Worm (Caenorhabditis elegans) whole organism, L2 larva: ENCODE data around the gene rsp-4.

Experiments used
- C34F6.9 ChIP-seq: fragments of 150-350 bp; optimal IDR thresholded peaks from 2 replicates; lab custom pipeline; 2014; ENCODE audit warnings: missing biosample characterization, missing genetic modification characterization
- F13H6.1 ChIP-seq: sonication (generic microtip); optimal IDR thresholded peaks from 2 replicates; lab custom pipeline; 2016; ENCODE audit warnings: missing genetic modification characterization, missing compliant biosample characterization
- R02D3.7 ChIP-seq: fragments of 150-350 bp; optimal IDR thresholded peaks from 2 replicates; lab custom pipeline; 2014; ENCODE audit warnings: missing biosample characterization, missing genetic modification characterization
- Y55F3AM.14 ChIP-seq: fragments of 200-800 bp; sonication (Bioruptor generic); optimal IDR thresholded peaks from 2 replicates; lab custom pipeline; 2018; ENCODE audit warnings: mild to moderate bottlenecking, missing genetic modification characterization, missing compliant biosample characterization
- ZK546.5 ChIP-seq: sonication (generic microtip); optimal IDR thresholded peaks from 2 replicates; lab custom pipeline; 2017; ENCODE audit warnings: missing biosample characterization, missing genetic modification characterization
- alr-1 ChIP-seq: fragments of 150-350 bp; optimal IDR thresholded peaks from 2 replicates; lab custom pipeline; 2014; ENCODE audit warnings: missing biosample characterization, missing genetic modification characterization
- aly-2 ChIP-seq: fragments of 150-350 bp; optimal IDR thresholded peaks from 2 replicates; lab custom pipeline; 2014; ENCODE audit warnings: missing biosample characterization, missing genetic modification characterization
- blmp-1 ChIP-seq: sonication (generic microtip); optimal IDR thresholded peaks from 2 replicates; lab custom pipeline; 2017; ENCODE audit warnings: missing genetic modification characterization, mild to moderate bottlenecking, missing compliant biosample characterization, antibody characterized with exemption, moderate library complexity; ENCODE audit not compliant: insufficient read depth
- ceh-16 ChIP-seq: fragments of 150-350 bp; optimal IDR thresholded peaks from 2 replicates; lab custom pipeline; 2014; ENCODE audit warnings: missing biosample characterization, missing genetic modification characterization
- ceh-82 ChIP-seq: fragments of 150-350 bp; optimal IDR thresholded peaks from 2 replicates; lab custom pipeline; 2014; ENCODE audit warnings: missing biosample characterization, missing genetic modification characterization
- egl-27 ChIP-seq: sonication (generic microtip); optimal IDR thresholded peaks from 3 replicates; lab custom pipeline; 2017; ENCODE audit warnings: missing biosample characterization, missing genetic modification reagents, missing genetic modification characterization
- elt-1 ChIP-seq: fragments of 150-350 bp; optimal IDR thresholded peaks from 2 replicates; lab custom pipeline; 2014; ENCODE audit warnings: missing biosample characterization, missing genetic modification characterization
- fos-1 ChIP-seq: fragments of 150-350 bp; optimal IDR thresholded peaks from 2 replicates; lab custom pipeline; 2014; ENCODE audit warnings: missing biosample characterization, missing genetic modification characterization
- gmeb-1 ChIP-seq: fragments of 150-350 bp; optimal IDR thresholded peaks from 2 replicates; lab custom pipeline; 2014; ENCODE audit warnings: missing biosample characterization, missing genetic modification characterization
- lin-39 ChIP-seq: fragments of 150-350 bp; optimal IDR thresholded peaks from 2 replicates; lab custom pipeline; 2014; ENCODE audit warnings: missing biosample characterization, missing genetic modification reagents, missing genetic modification characterization
- lsy-2 ChIP-seq, 2 experiments: fragments of 150-350 bp in 1 of 2; sonication (generic microtip) in 1 of 2; optimal IDR thresholded peaks; 2 replicates each; lab custom pipeline; 2014 to 2017; ENCODE audit warnings: missing biosample characterization in 2 of 2, missing genetic modification characterization in 2 of 2
- mab-5 ChIP-seq: fragments of 150-350 bp; optimal IDR thresholded peaks from 2 replicates; lab custom pipeline; 2014; ENCODE audit warnings: missing biosample characterization, missing genetic modification characterization
- mdl-1 ChIP-seq, 2 experiments: fragments of 150-350 bp in 1 of 2; sonication (generic microtip) in 1 of 2; optimal IDR thresholded peaks; 2 replicates each; lab custom pipeline; 2017; ENCODE audit warnings: missing biosample characterization in 2 of 2, missing genetic modification characterization in 2 of 2
- nhr-10 ChIP-seq: sonication (generic microtip); optimal IDR thresholded peaks from 2 replicates; lab custom pipeline; 2017; ENCODE audit warnings: missing biosample characterization, missing genetic modification characterization
- nhr-11 ChIP-seq: fragments of 150-350 bp; optimal IDR thresholded peaks from 2 replicates; lab custom pipeline; 2014; ENCODE audit warnings: missing biosample characterization, missing genetic modification characterization
- nhr-12 ChIP-seq: fragments of 150-350 bp; optimal IDR thresholded peaks from 2 replicates; lab custom pipeline; 2014; ENCODE audit warnings: missing biosample characterization, missing genetic modification characterization
- nhr-129 ChIP-seq: fragments of 150-350 bp; optimal IDR thresholded peaks from 2 replicates; lab custom pipeline; 2014; ENCODE audit warnings: missing biosample characterization, missing genetic modification characterization
- nhr-21 ChIP-seq: fragments of 150-350 bp; optimal IDR thresholded peaks from 2 replicates; lab custom pipeline; 2014; ENCODE audit warnings: missing biosample characterization, missing genetic modification characterization
- nhr-23 ChIP-seq: fragments of 150-350 bp; optimal IDR thresholded peaks from 2 replicates; lab custom pipeline; 2014; ENCODE audit warnings: missing biosample characterization, missing genetic modification reagents, missing genetic modification characterization
- nhr-237 ChIP-seq: fragments of 150-350 bp; optimal IDR thresholded peaks from 2 replicates; lab custom pipeline; 2014; ENCODE audit warnings: missing biosample characterization, missing genetic modification characterization
- nhr-25 ChIP-seq: fragments of 150-350 bp; sonication (generic microtip); optimal IDR thresholded peaks from 3 replicates; lab custom pipeline; 2014; ENCODE audit warnings: missing biosample characterization, missing genetic modification characterization
- nhr-77 ChIP-seq: fragments of 150-350 bp; optimal IDR thresholded peaks from 2 replicates; lab custom pipeline; 2014; ENCODE audit warnings: missing biosample characterization, missing genetic modification characterization
- peb-1 ChIP-seq: fragments of 150-350 bp; optimal IDR thresholded peaks from 2 replicates; lab custom pipeline; 2014; ENCODE audit warnings: missing biosample characterization, missing genetic modification characterization
- sem-4 ChIP-seq: fragments of 150-350 bp; optimal IDR thresholded peaks from 2 replicates; lab custom pipeline; 2014; ENCODE audit warnings: missing biosample characterization, missing genetic modification reagents, missing genetic modification characterization
- skn-1 ChIP-seq: sonication (generic microtip); optimal IDR thresholded peaks from 2 replicates; lab custom pipeline; 2017; ENCODE audit warnings: missing biosample characterization, missing genetic modification characterization
- sma-9 ChIP-seq, 2 experiments: fragments of 150-350 bp in 1 of 2; sonication (generic microtip) in 1 of 2; optimal IDR thresholded peaks; 2 replicates each; lab custom pipeline; 2014 to 2016; ENCODE audit warnings: missing genetic modification characterization in 2 of 2, mild to moderate bottlenecking in 1 of 2, missing biosample characterization in 1 of 2, missing compliant biosample characterization in 1 of 2, missing genetic modification reagents in 1 of 2, moderate library complexity in 1 of 2
- snpc-4 ChIP-seq: fragments of 150-350 bp; optimal IDR thresholded peaks from 2 replicates; lab custom pipeline; 2014; ENCODE audit warnings: missing biosample characterization, missing genetic modification characterization
- unc-39 ChIP-seq: fragments of 150-350 bp; optimal IDR thresholded peaks from 2 replicates; lab custom pipeline; 2014; ENCODE audit warnings: missing biosample characterization, missing genetic modification characterization
- unc-55 ChIP-seq: fragments of 150-350 bp; sonication (generic microtip); optimal IDR thresholded peaks from 3 replicates; lab custom pipeline; 2014; ENCODE audit warnings: missing biosample characterization, missing genetic modification reagents, missing genetic modification characterization
- unc-62 ChIP-seq: fragments of 150-350 bp; optimal IDR thresholded peaks from 2 replicates; lab custom pipeline; 2014; ENCODE audit warnings: missing biosample characterization, missing genetic modification reagents, missing genetic modification characterization
- ztf-11 ChIP-seq: sonication (generic microtip); optimal IDR thresholded peaks from 2 replicates; lab custom pipeline; 2017; ENCODE audit warnings: missing biosample characterization, missing genetic modification characterization
- ztf-4 ChIP-seq: fragments of 150-350 bp; optimal IDR thresholded peaks from 2 replicates; lab custom pipeline; 2014; ENCODE audit warnings: missing biosample characterization, missing genetic modification characterization

Gene rsp-4

ce11 chrII:5388786-5389421 lies at the start of gene rsp-4:
TSS of gene rsp-4 (minus strand) at chrII:5388836.
- TF ChIP-seq C34F6.9 (tag; lab: Kevin White, UChicago) = no peak
- TF ChIP-seq fos-1 (tag; lab: Kevin White, UChicago) = no peak
- TF ChIP-seq sem-4 (tag; lab: Kevin White, UChicago) = no peak
- TF ChIP-seq R02D3.7 (tag; lab: Kevin White, UChicago) = no peak
- no peak for TF ChIP-seq sma-9 (GFP tag; optimal IDR thresholded peaks at IDR 0.05; lab: Kevin White, UChicago)
- no peak for TF ChIP-seq sma-9 (tag; optimal IDR thresholded peaks at IDR 0.05; lab: Kevin White, UChicago)
- no peak for TF ChIP-seq nhr-21
- TF ChIP-seq lin-39 (tag; lab: Kevin White, UChicago) = no peak
- TF ChIP-seq ztf-11 (tag; lab: Kevin White, UChicago) = no peak
- no peak for TF ChIP-seq skn-1 (tag; lab: Kevin White, UChicago)
- no peak for TF ChIP-seq nhr-25 (tag; lab: Kevin White, UChicago)
- TF ChIP-seq nhr-237 = no peak
- TF ChIP-seq ztf-4 = no peak
- no peak for TF ChIP-seq mdl-1 (tag; optimal IDR thresholded peaks at IDR 0.05; lab: Kevin White, UChicago)
- no peak for TF ChIP-seq elt-1
- TF ChIP-seq nhr-23 = no peak
- no peak for TF ChIP-seq Y55F3AM.14 (GFP tag; lab: Kevin White, UChicago)
- TF ChIP-seq nhr-129 (tag; lab: Kevin White, UChicago) = no peak
- no peak for TF ChIP-seq aly-2 (tag; lab: Kevin White, UChicago)
- TF ChIP-seq, all 48 proteins: peak for 0

ce11 chrII:5437586-5437985 lies 49.0 kb upstream of the rsp-4 start, which contains the start of gene F07F6.1:
TSS of gene F07F6.1 (plus strand) at chrII:5437886.
- no peak for TF ChIP-seq nhr-10
- TF ChIP-seq alr-1 (tag; lab: Kevin White, UChicago) = no peak
- TF ChIP-seq unc-55 (GFP tag; lab: Kevin White, UChicago) = no peak
- TF ChIP-seq aly-2 (tag; lab: Kevin White, UChicago) = no peak
- no peak for TF ChIP-seq mab-5 (tag; lab: Kevin White, UChicago)
- no peak for TF ChIP-seq lsy-2 (tag; optimal IDR thresholded peaks at IDR 0.05; lab: Kevin White, UChicago)
- no peak for TF ChIP-seq skn-1 (tag; lab: Kevin White, UChicago)
- TF ChIP-seq sma-9 (GFP tag; optimal IDR thresholded peaks at IDR 0.05; lab: Kevin White, UChicago) = no peak
- no peak for TF ChIP-seq sma-9 (tag; optimal IDR thresholded peaks at IDR 0.05; lab: Kevin White, UChicago)
- no peak for TF ChIP-seq unc-62 (GFP tag; lab: Kevin White, UChicago)
- TF ChIP-seq unc-39 = no peak
- TF ChIP-seq egl-27 = no peak
- no peak for TF ChIP-seq ZK546.5
- TF ChIP-seq snpc-4 (tag; lab: Kevin White, UChicago) = no peak
- no peak for TF ChIP-seq nhr-11 (tag; lab: Kevin White, UChicago)
- TF ChIP-seq, all 48 proteins: peak for 0

- no peak for TF ChIP-seq nhr-77 (tag; lab: Kevin White, UChicago)
- TF ChIP-seq sem-4 (tag; lab: Kevin White, UChicago) = no peak
- no peak for TF ChIP-seq unc-55 (GFP tag; lab: Kevin White, UChicago)
- TF ChIP-seq skn-1 (tag; lab: Kevin White, UChicago) = no peak
- TF ChIP-seq elt-1 = no peak
- TF ChIP-seq nhr-12 (tag; lab: Kevin White, UChicago) = no peak
- TF ChIP-seq unc-62 (GFP tag; lab: Kevin White, UChicago) = no peak
- TF ChIP-seq egl-27 = no peak
- TF ChIP-seq fos-1 (tag; lab: Kevin White, UChicago) = no peak
- TF ChIP-seq lin-39 (tag; lab: Kevin White, UChicago) = no peak
- TF ChIP-seq ceh-16 (tag; lab: Kevin White, UChicago) = no peak
- no peak for TF ChIP-seq aly-2 (tag; lab: Kevin White, UChicago)
These were observed 48.2 kb upstream of the rsp-4 start, which contains the start of gene dct-5 for ce11 chrII:5436833-5437232. TSS of gene dct-5 (minus strand) at chrII:5436933.

DNA sequence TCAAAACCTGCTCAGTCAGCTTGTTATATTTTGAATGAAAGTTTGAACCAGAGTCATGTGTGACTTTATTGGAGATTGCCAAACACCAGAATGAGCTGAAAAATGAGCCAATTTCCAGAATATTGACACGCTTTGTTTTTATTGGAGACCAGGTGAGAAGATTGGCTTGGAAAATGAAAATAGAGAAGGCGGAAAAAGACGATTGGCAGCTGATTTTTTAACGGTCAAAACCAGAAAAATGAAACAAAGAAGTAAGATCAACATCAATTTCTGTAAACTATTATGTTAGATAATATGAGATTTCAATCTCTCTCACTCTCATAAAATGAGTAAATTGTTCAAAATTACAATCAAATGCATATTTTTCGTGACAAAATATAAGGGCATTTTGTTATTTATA lies 44.4 kb upstream of the rsp-4 start, which contains the start of gene srx-114:
srx-114 (minus strand) TSS at position 101 of the 400 bp plus-strand sequence.
- TF ChIP-seq sma-9 (GFP tag; optimal IDR thresholded peaks at IDR 0.05; lab: Kevin White, UChicago) (no peak), sma-9 (tag; optimal IDR thresholded peaks at IDR 0.05; lab: Kevin White, UChicago) (no peak), nhr-77 (tag; lab: Kevin White, UChicago) (no peak), fos-1 (tag; lab: Kevin White, UChicago) (no peak), blmp-1 (tag; lab: Kevin White, UChicago) (no peak), ztf-11 (tag; lab: Kevin White, UChicago) (no peak), elt-1 (no peak), peb-1 (tag; lab: Kevin White, UChicago) (no peak), ceh-82 (tag; lab: Kevin White, UChicago) (no peak), nhr-129 (tag; lab: Kevin White, UChicago) (no peak), skn-1 (tag; lab: Kevin White, UChicago) (no peak), F13H6.1 (tag; lab: Kevin White, UChicago) (no peak), nhr-23 (no peak), gmeb-1 (no peak), Y55F3AM.14 (GFP tag; lab: Kevin White, UChicago) (no peak), nhr-11 (tag; lab: Kevin White, UChicago) (no peak)
